1 fruit fly cellular context compared by ENCODE assay signal in genomic region chrX:17782058-17782457, dm6.
TF ChIP-seq lines count a peak whose summit lies in the region.

No protein-coding gene starts in this region.

TF ChIP-seq in whole organism, embryonic, 481 proteins besides CTCF, POLR2A, EP300 and RAD21 (continued from another document and continues in another):
- TF ChIP-seq CG15514 (GFP tag; optimal IDR thresholded peaks at IDR 0.05; lab: Kevin White, UChicago): no peak
- TF ChIP-seq CG17829 (tag; optimal IDR thresholded peaks at IDR 0.05; lab: Kevin White, UChicago): peak; percentile 38
- TF ChIP-seq CG4282 (GFP tag; optimal IDR thresholded peaks at IDR 0.05; lab: Kevin White, UChicago): no peak
- no peak for TF ChIP-seq ranshi (GFP tag; IDR thresholded peaks at IDR 0.05; lab: Robert Waterston, UW)
- TF ChIP-seq Elba2 (GFP tag; optimal IDR thresholded peaks at IDR 0.05; lab: Kevin White, UChicago): no peak
- TF ChIP-seq CG1233 (GFP tag; optimal IDR thresholded peaks at IDR 0.05; lab: Kevin White, UChicago): no peak
- TF ChIP-seq CoRest (tag; optimal IDR thresholded peaks at IDR 0.05; lab: Kevin White, UChicago): peak; percentile 65
- TF ChIP-seq CG6813 (GFP tag; optimal IDR thresholded peaks at IDR 0.05; lab: Kevin White, UChicago): no peak
- TF ChIP-seq Hand (GFP tag; optimal IDR thresholded peaks at IDR 0.05; lab: Kevin White, UChicago): no peak
- no peak for TF ChIP-seq Eip74EF (GFP tag; optimal IDR thresholded peaks at IDR 0.05; lab: Kevin White, UChicago)
- TF ChIP-seq nerfin-2 (GFP tag; IDR thresholded peaks at IDR 0.05; lab: Robert Waterston, UW; ENCODE audit: partially characterized antibody): no peak
- TF ChIP-seq Dip3 (GFP tag; optimal IDR thresholded peaks at IDR 0.05; lab: Kevin White, UChicago): no peak
- no peak for TF ChIP-seq h (optimal IDR thresholded peaks at IDR 0.05; lab: Kevin White, UChicago)
- peak in 1 of 2 experiments; percentile 54 for TF ChIP-seq Hr51 (GFP tag; optimal IDR thresholded peaks at IDR 0.05; lab: Kevin White, UChicago)
- no peak for TF ChIP-seq MTF-1 (GFP tag; optimal IDR thresholded peaks at IDR 0.05; lab: Kevin White, UChicago; ENCODE audit: borderline replicate concordance)
- no peak for TF ChIP-seq CkIIα-i1 (GFP tag; IDR thresholded peaks at IDR 0.05; lab: Robert Waterston, UW)
- TF ChIP-seq Chrac-16 (GFP tag; optimal IDR thresholded peaks at IDR 0.05; lab: Kevin White, UChicago): peak; percentile 8
- TF ChIP-seq CG18011 (GFP tag; optimal IDR thresholded peaks at IDR 0.05; lab: Kevin White, UChicago): no peak
- no peak for TF ChIP-seq Doc2 (GFP tag; IDR thresholded peaks at IDR 0.05; lab: Robert Waterston, UW)
- no peak for TF ChIP-seq cas (GFP tag; IDR thresholded peaks at IDR 0.05; lab: Robert Waterston, UW)
- no peak for TF ChIP-seq al (GFP tag; IDR thresholded peaks at IDR 0.05; lab: Robert Waterston, UW)
- TF ChIP-seq CG1024 (GFP tag; IDR thresholded peaks at IDR 0.05; lab: Robert Waterston, UW): no peak
- TF ChIP-seq Lim3 (GFP tag; IDR thresholded peaks at IDR 0.05; lab: Robert Waterston, UW): no peak
- no peak for TF ChIP-seq chn (GFP tag; optimal IDR thresholded peaks at IDR 0.05; lab: Kevin White, UChicago)
- TF ChIP-seq NFAT (GFP tag; IDR thresholded peaks at IDR 0.05; lab: Robert Waterston, UW): no peak
- TF ChIP-seq CG12659 (GFP tag; optimal IDR thresholded peaks at IDR 0.05; lab: Kevin White, UChicago): peak; percentile 10
- no peak for TF ChIP-seq CG14965 (GFP tag; optimal IDR thresholded peaks at IDR 0.05; lab: Kevin White, UChicago; ENCODE audit: borderline replicate concordance)
- no peak for TF ChIP-seq CG33213 (GFP tag; optimal IDR thresholded peaks at IDR 0.05; lab: Kevin White, UChicago)
- no peak for TF ChIP-seq Hr3 (GFP tag; optimal IDR thresholded peaks at IDR 0.05; lab: Kevin White, UChicago)
- TF ChIP-seq pfk (GFP tag; optimal IDR thresholded peaks at IDR 0.05; lab: Kevin White, UChicago): no peak
- TF ChIP-seq Xbp1 (GFP tag; optimal IDR thresholded peaks at IDR 0.05; lab: Kevin White, UChicago): no peak
- TF ChIP-seq pho (GFP tag; optimal IDR thresholded peaks at IDR 0.05; lab: Kevin White, UChicago): no peak
- no peak for TF ChIP-seq CG8359 (GFP tag; optimal IDR thresholded peaks at IDR 0.05; lab: Kevin White, UChicago; ENCODE audit: borderline replicate concordance)
- TF ChIP-seq CG8924 (tag; optimal IDR thresholded peaks at IDR 0.05; lab: Kevin White, UChicago): peak; percentile 49
- no peak for TF ChIP-seq CG7928 (GFP tag; optimal IDR thresholded peaks at IDR 0.05; lab: Kevin White, UChicago)
- TF ChIP-seq CG16815 (GFP tag; optimal IDR thresholded peaks at IDR 0.05; lab: Kevin White, UChicago): peak; percentile 27
- TF ChIP-seq sqz (GFP tag; optimal IDR thresholded peaks at IDR 0.05; lab: Kevin White, UChicago): no peak
- no peak for TF ChIP-seq Side (GFP tag; optimal IDR thresholded peaks at IDR 0.05; lab: Kevin White, UChicago)
- no peak for TF ChIP-seq CG15479 (GFP tag; optimal IDR thresholded peaks at IDR 0.05; lab: Kevin White, UChicago)
- TF ChIP-seq CG7987 (GFP tag; optimal IDR thresholded peaks at IDR 0.05; lab: Kevin White, UChicago): no peak
- TF ChIP-seq CG6254 (GFP tag; optimal IDR thresholded peaks at IDR 0.05; lab: Kevin White, UChicago): no peak
- TF ChIP-seq slou (GFP tag; optimal IDR thresholded peaks at IDR 0.05; lab: Kevin White, UChicago): no peak
- no peak for TF ChIP-seq CG11247 (GFP tag; IDR thresholded peaks at IDR 0.05; lab: Robert Waterston, UW)
- TF ChIP-seq lov (optimal IDR thresholded peaks at IDR 0.05; lab: Kevin White, UChicago): no peak
- no peak for TF ChIP-seq lov (GFP tag; IDR thresholded peaks at IDR 0.05; lab: Robert Waterston, UW)
- TF ChIP-seq Vsx1 (GFP tag; optimal IDR thresholded peaks at IDR 0.05; lab: Kevin White, UChicago): no peak
- no peak for TF ChIP-seq crc (GFP tag; optimal IDR thresholded peaks at IDR 0.05; lab: Kevin White, UChicago)
- no peak for TF ChIP-seq CG12104 (GFP tag; optimal IDR thresholded peaks at IDR 0.05; lab: Kevin White, UChicago)
- TF ChIP-seq tll (GFP tag; optimal IDR thresholded peaks at IDR 0.05; lab: Kevin White, UChicago): peak in 1 of 2 experiments; percentile 29
- TF ChIP-seq Adf1 (GFP tag; IDR thresholded peaks at IDR 0.05; lab: Robert Waterston, UW): no peak
- TF ChIP-seq ATbp (GFP tag; optimal IDR thresholded peaks at IDR 0.05; lab: Kevin White, UChicago): peak; percentile 28
- TF ChIP-seq CG14710 (tag; optimal IDR thresholded peaks at IDR 0.05; lab: Kevin White, UChicago): peak; percentile 41
- TF ChIP-seq Scr (GFP tag; IDR thresholded peaks at IDR 0.05; lab: Robert Waterston, UW; ENCODE audit: partially characterized antibody): no peak
- TF ChIP-seq zf30C (GFP tag; optimal IDR thresholded peaks at IDR 0.05; lab: Kevin White, UChicago): no peak
- no peak for TF ChIP-seq CG4328 (GFP tag; optimal IDR thresholded peaks at IDR 0.05; lab: Kevin White, UChicago)
- no peak for TF ChIP-seq pzg (GFP tag; optimal IDR thresholded peaks at IDR 0.05; lab: Kevin White, UChicago)
- TF ChIP-seq HLH54F (GFP tag; optimal IDR thresholded peaks at IDR 0.05; lab: Kevin White, UChicago): no peak
- no peak for TF ChIP-seq CG34376 (GFP tag; optimal IDR thresholded peaks at IDR 0.05; lab: Kevin White, UChicago)
- TF ChIP-seq MBD-R2 (GFP tag; IDR thresholded peaks at IDR 0.05; lab: Robert Waterston, UW): no peak
- peak; percentile 32 for TF ChIP-seq CG2875 (GFP tag; optimal IDR thresholded peaks at IDR 0.05; lab: Kevin White, UChicago)
- no peak for TF ChIP-seq CG14860 (GFP tag; IDR thresholded peaks at IDR 0.05; lab: Robert Waterston, UW; ENCODE audit: partially characterized antibody)
- TF ChIP-seq fd64A (GFP tag; optimal IDR thresholded peaks at IDR 0.05; lab: Kevin White, UChicago): no peak
- TF ChIP-seq p53 (GFP tag; optimal IDR thresholded peaks at IDR 0.05; lab: Kevin White, UChicago): no peak
- TF ChIP-seq CG32532 (GFP tag; IDR thresholded peaks at IDR 0.05; lab: Robert Waterston, UW): no peak
- TF ChIP-seq cwo (GFP tag; optimal IDR thresholded peaks at IDR 0.05; lab: Kevin White, UChicago): no peak
- TF ChIP-seq Poxn (GFP tag; IDR thresholded peaks at IDR 0.05; lab: Robert Waterston, UW): no peak
- TF ChIP-seq CG8478 (optimal IDR thresholded peaks at IDR 0.05; lab: Kevin White, UChicago): no peak
- TF ChIP-seq eyg (GFP tag; optimal IDR thresholded peaks at IDR 0.05; lab: Kevin White, UChicago): no peak
- TF ChIP-seq ab (GFP tag; optimal IDR thresholded peaks at IDR 0.05; lab: Kevin White, UChicago): no peak
- no peak for TF ChIP-seq Atf6 (GFP tag; IDR thresholded peaks at IDR 0.05; lab: Robert Waterston, UW)
- TF ChIP-seq HHEX (GFP tag; optimal IDR thresholded peaks at IDR 0.05; lab: Kevin White, UChicago): no peak
- peak; percentile 42; the same call in 1 of the 2 replicates for TF ChIP-seq CG17328 (GFP tag; IDR thresholded peaks at IDR 0.05; lab: Robert Waterston, UW)
- no peak for TF ChIP-seq D19B (GFP tag; optimal IDR thresholded peaks at IDR 0.05; lab: Kevin White, UChicago)
- TF ChIP-seq Fer2 (tag; optimal IDR thresholded peaks at IDR 0.05; lab: Kevin White, UChicago): no peak
- TF ChIP-seq CG31224 (GFP tag; IDR thresholded peaks at IDR 0.05; lab: Robert Waterston, UW): no peak
- no peak for TF ChIP-seq chm (GFP tag; IDR thresholded peaks at IDR 0.05; lab: Robert Waterston, UW)
- no peak for TF ChIP-seq kay (GFP tag; optimal IDR thresholded peaks at IDR 0.05; lab: Kevin White, UChicago)
- no peak for TF ChIP-seq sna (GFP tag; IDR thresholded peaks at IDR 0.05; lab: Robert Waterston, UW; ENCODE audit: partially characterized antibody)
- TF ChIP-seq CG8388 (GFP tag; optimal IDR thresholded peaks at IDR 0.05; lab: Kevin White, UChicago): peak; percentile 60
- TF ChIP-seq CG6689 (GFP tag; IDR thresholded peaks at IDR 0.05; lab: Robert Waterston, UW): peak; percentile 60
- TF ChIP-seq sd (tag; optimal IDR thresholded peaks at IDR 0.05; lab: Kevin White, UChicago): no peak
- no peak for TF ChIP-seq CG10959 (GFP tag; IDR thresholded peaks at IDR 0.05; lab: Robert Waterston, UW)
- no peak for TF ChIP-seq ssp (GFP tag; IDR thresholded peaks at IDR 0.05; lab: Robert Waterston, UW)
- no peak for TF ChIP-seq cad (GFP tag; optimal IDR thresholded peaks at IDR 0.05; lab: Kevin White, UChicago)
- TF ChIP-seq sim (GFP tag; IDR thresholded peaks at IDR 0.05; lab: Robert Waterston, UW): no peak
- TF ChIP-seq Atf3 (GFP tag; optimal IDR thresholded peaks at IDR 0.05; lab: Kevin White, UChicago): no peak
- no peak for TF ChIP-seq CG4360 (GFP tag; IDR thresholded peaks at IDR 0.05; lab: Robert Waterston, UW)
- TF ChIP-seq ems (GFP tag; optimal IDR thresholded peaks at IDR 0.05; lab: Kevin White, UChicago): no peak
- no peak for TF ChIP-seq Bteb2 (GFP tag; optimal IDR thresholded peaks at IDR 0.05; lab: Kevin White, UChicago)
- TF ChIP-seq CG13287 (GFP tag; IDR thresholded peaks at IDR 0.05; lab: Robert Waterston, UW; ENCODE audit: partially characterized antibody): no peak
- no peak for TF ChIP-seq CG15073 (GFP tag; optimal IDR thresholded peaks at IDR 0.05; lab: Kevin White, UChicago)
- no peak for TF ChIP-seq Stat92E (GFP tag; optimal IDR thresholded peaks at IDR 0.05; lab: Kevin White, UChicago)
- TF ChIP-seq ftz-f1 (GFP tag; optimal IDR thresholded peaks at IDR 0.05; lab: Kevin White, UChicago): no peak
- no peak for TF ChIP-seq CG30020 (tag; optimal IDR thresholded peaks at IDR 0.05; lab: Kevin White, UChicago)
- TF ChIP-seq CG11695 (GFP tag; IDR thresholded peaks at IDR 0.05; lab: Robert Waterston, UW): 0 out of 3 replicates have a peak, but pooled peaks have one; percentile 16
- TF ChIP-seq Xrp1 (GFP tag; IDR thresholded peaks at IDR 0.05; lab: Robert Waterston, UW): peak; percentile 56; the same call in 1 of the 2 replicates
- TF ChIP-seq CG12769 (tag; optimal IDR thresholded peaks at IDR 0.05; lab: Kevin White, UChicago): no peak
- TF ChIP-seq salm (tag; optimal IDR thresholded peaks at IDR 0.05; lab: Kevin White, UChicago): no peak
- peak; percentile 38 for TF ChIP-seq Deaf1 (tag; optimal IDR thresholded peaks at IDR 0.05; lab: Kevin White, UChicago)
- TF ChIP-seq Ssrp (tag; optimal IDR thresholded peaks at IDR 0.05; lab: Kevin White, UChicago): peak; percentile 50
- peak; percentile 50 for TF ChIP-seq PHDP (tag; optimal IDR thresholded peaks at IDR 0.05; lab: Kevin White, UChicago)
- TF ChIP-seq CG10462 (GFP tag; optimal IDR thresholded peaks at IDR 0.05; lab: Kevin White, UChicago): no peak
- TF ChIP-seq D (optimal IDR thresholded peaks at IDR 0.05; lab: Kevin White, UChicago): no peak
- peak; percentile 15 for TF ChIP-seq D (GFP tag; optimal IDR thresholded peaks at IDR 0.05; lab: Kevin White, UChicago)
- no peak for TF ChIP-seq shn (GFP tag; optimal IDR thresholded peaks at IDR 0.05; lab: Kevin White, UChicago)
- TF ChIP-seq emc (GFP tag; optimal IDR thresholded peaks at IDR 0.05; lab: Kevin White, UChicago): no peak
- TF ChIP-seq gro (GFP tag; optimal IDR thresholded peaks at IDR 0.05; lab: Kevin White, UChicago): no peak
- TF ChIP-seq CG18476 (GFP tag; optimal IDR thresholded peaks at IDR 0.05; lab: Kevin White, UChicago): no peak
- TF ChIP-seq CG1529 (GFP tag; optimal IDR thresholded peaks at IDR 0.05; lab: Kevin White, UChicago): peak; percentile 38
- no peak for TF ChIP-seq Dip2 (GFP tag; IDR thresholded peaks at IDR 0.05; lab: Robert Waterston, UW)
- TF ChIP-seq Hmr (GFP tag; optimal IDR thresholded peaks at IDR 0.05; lab: Kevin White, UChicago): peak; percentile 37
- no peak for TF ChIP-seq CrebB (tag; optimal IDR thresholded peaks at IDR 0.05; lab: Kevin White, UChicago)
- no peak for TF ChIP-seq sug (tag; optimal IDR thresholded peaks at IDR 0.05; lab: Kevin White, UChicago)
- TF ChIP-seq sr (GFP tag; IDR thresholded peaks at IDR 0.05; lab: Robert Waterston, UW): no peak
- no peak for TF ChIP-seq Six4 (GFP tag; optimal IDR thresholded peaks at IDR 0.05; lab: Kevin White, UChicago)
- TF ChIP-seq sens (GFP tag; lab: Kevin White, UChicago): peak; percentile 56
- TF ChIP-seq Max (GFP tag; optimal IDR thresholded peaks at IDR 0.05; lab: Kevin White, UChicago): no peak
- peak; percentile 42; the same call in 1 of the 3 replicates for TF ChIP-seq zfh1 (GFP tag; IDR thresholded peaks at IDR 0.05; lab: Robert Waterston, UW)
- TF ChIP-seq GATAe (GFP tag; conservative IDR thresholded peaks at IDR 0.05; lab: Robert Waterston, UW): no peak
- peak; percentile 32; the same call in 1 of the 2 replicates for TF ChIP-seq ara (GFP tag; IDR thresholded peaks at IDR 0.05; lab: Robert Waterston, UW)
- no peak for TF ChIP-seq CG5180 (GFP tag; optimal IDR thresholded peaks at IDR 0.05; lab: Kevin White, UChicago)
- TF ChIP-seq CG12299 (tag; optimal IDR thresholded peaks at IDR 0.05; lab: Kevin White, UChicago): peak; percentile 11
- no peak for TF ChIP-seq CG10147 (GFP tag; optimal IDR thresholded peaks at IDR 0.05; lab: Kevin White, UChicago)
- TF ChIP-seq bab2 (GFP tag; optimal IDR thresholded peaks at IDR 0.05; lab: Kevin White, UChicago): no peak
- TF ChIP-seq CG2199 (GFP tag; IDR thresholded peaks at IDR 0.05; lab: Robert Waterston, UW): no peak
- TF ChIP-seq lbe (GFP tag; optimal IDR thresholded peaks at IDR 0.05; lab: Kevin White, UChicago): no peak
- no peak for TF ChIP-seq CG16813 (GFP tag; IDR thresholded peaks at IDR 0.05; lab: Robert Waterston, UW; ENCODE audit: partially characterized antibody)
- no peak for TF ChIP-seq bigmax (GFP tag; optimal IDR thresholded peaks at IDR 0.05; lab: Kevin White, UChicago)
- no peak for TF ChIP-seq CG10565 (GFP tag; optimal IDR thresholded peaks at IDR 0.05; lab: Kevin White, UChicago)
- TF ChIP-seq tgo (GFP tag; IDR thresholded peaks at IDR 0.05; lab: Robert Waterston, UW): 0 out of 3 replicates have a peak, but pooled peaks have one; percentile 14
- no peak for TF ChIP-seq CG5245 (GFP tag; optimal IDR thresholded peaks at IDR 0.05; lab: Kevin White, UChicago)
- TF ChIP-seq gsb (GFP tag; IDR thresholded peaks at IDR 0.05; lab: Robert Waterston, UW): no peak
- TF ChIP-seq CG11504 (tag; optimal IDR thresholded peaks at IDR 0.05; lab: Kevin White, UChicago): peak; percentile 61
- TF ChIP-seq Antp (GFP tag; optimal IDR thresholded peaks at IDR 0.05; lab: Kevin White, UChicago): no peak
- TF ChIP-seq ind (GFP tag; optimal IDR thresholded peaks at IDR 0.05; lab: Kevin White, UChicago): no peak
- TF ChIP-seq CG10543 (GFP tag; optimal IDR thresholded peaks at IDR 0.05; lab: Kevin White, UChicago): no peak
- TF ChIP-seq CG17385 (GFP tag; optimal IDR thresholded peaks at IDR 0.05; lab: Kevin White, UChicago): peak; percentile 51
- no peak for TF ChIP-seq mld (GFP tag; IDR thresholded peaks at IDR 0.05; lab: Robert Waterston, UW; ENCODE audit: partially characterized antibody)
